Fruit fly (Drosophila melanogaster) whole organism, embryonic: ENCODE data around the gene Hasp.

Experiments used
- Adf1 ChIP-seq: fragments of 200-800 bp; sonication (Bioruptor generic); IDR thresholded peaks from 2 replicates; pipeline ENCODE4 v1.3.6; 2022; ENCODE audit warnings: missing biosample characterization, missing genetic modification characterization
- Atf-2 ChIP-seq: fragments of 200-800 bp; sonication (Bioruptor generic); optimal IDR thresholded peaks from 2 replicates; lab custom pipeline; 2016; ENCODE audit warnings: missing biosample characterization, missing genetic modification characterization
- CG10431 ChIP-seq: fragments of 200-800 bp; sonication (Bioruptor generic); optimal IDR thresholded peaks from 3 replicates; lab custom pipeline; 2018; ENCODE audit warnings: missing biosample characterization, mild to moderate bottlenecking, missing genetic modification characterization
- CG10959 ChIP-seq: fragments of 200-800 bp; sonication (Bioruptor generic); IDR thresholded peaks from 2 replicates; pipeline ENCODE4 v1.3.6; 2022; ENCODE audit warnings: missing biosample characterization, missing genetic modification characterization
- CG10979 ChIP-seq: fragments of 200-800 bp; sonication (Bioruptor generic); optimal IDR thresholded peaks from 2 replicates; lab custom pipeline; 2018; ENCODE audit warnings: missing biosample characterization, mild to moderate bottlenecking, missing genetic modification characterization, moderate library complexity
- CG11398 ChIP-seq: fragments of 200-800 bp; sonication (Bioruptor generic); optimal IDR thresholded peaks from 2 replicates; lab custom pipeline; 2016; ENCODE audit warnings: missing biosample characterization, missing genetic modification characterization
- CG12071 ChIP-seq: fragments of 200-800 bp; sonication (Bioruptor generic); optimal IDR thresholded peaks from 3 replicates; lab custom pipeline; 2018; ENCODE audit warnings: missing biosample characterization, mild to moderate bottlenecking, missing genetic modification characterization
- CG13775 ChIP-seq: fragments of 200-800 bp; sonication (Bioruptor generic); optimal IDR thresholded peaks from 3 replicates; lab custom pipeline; 2017; ENCODE audit warnings: missing biosample characterization, mild to moderate bottlenecking, missing genetic modification characterization
- CG1602 ChIP-seq: fragments of 200-800 bp; sonication (Bioruptor generic); optimal IDR thresholded peaks from 3 replicates; lab custom pipeline; 2016; ENCODE audit warnings: missing biosample characterization, missing genetic modification characterization
- CG16863 ChIP-seq: fragments of 200-800 bp; sonication (Bioruptor generic); optimal IDR thresholded peaks from 3 replicates; lab custom pipeline; 2016; ENCODE audit warnings: missing biosample characterization, missing genetic modification characterization
- CG17385 ChIP-seq: fragments of 200-800 bp; sonication (Bioruptor generic); optimal IDR thresholded peaks from 3 replicates; lab custom pipeline; 2018; ENCODE audit warnings: missing biosample characterization, mild to moderate bottlenecking, missing genetic modification characterization
- CG30403 ChIP-seq: fragments of 200-800 bp; sonication (Bioruptor generic); optimal IDR thresholded peaks from 3 replicates; lab custom pipeline; 2016; ENCODE audit warnings: missing biosample characterization, missing genetic modification characterization
- CG33557 ChIP-seq: fragments of 200-800 bp; sonication (Bioruptor generic); optimal IDR thresholded peaks from 2 replicates; lab custom pipeline; 2019; ENCODE audit warnings: missing biosample characterization, mild to moderate bottlenecking, missing genetic modification characterization, moderate library complexity
- CG3407 ChIP-seq: fragments of 200-800 bp; sonication (Bioruptor generic); optimal IDR thresholded peaks from 2 replicates; lab custom pipeline; 2018; ENCODE audit warnings: missing biosample characterization, mild to moderate bottlenecking, missing genetic modification characterization
- CG3726 ChIP-seq: fragments of 200-800 bp; sonication (Bioruptor generic); IDR thresholded peaks from 3 replicates; pipeline ENCODE4, ENCODE4 v1.3.6; 2022; ENCODE audit warnings: missing biosample characterization, missing genetic modification characterization
- CG5180 ChIP-seq: fragments of 200-800 bp; sonication (Bioruptor generic); optimal IDR thresholded peaks from 3 replicates; lab custom pipeline; 2017; ENCODE audit warnings: missing biosample characterization, missing genetic modification characterization, mild to moderate bottlenecking, moderate library complexity, missing genetic modification reagents
- CG5245 ChIP-seq: fragments of 200-800 bp; sonication (Bioruptor generic); optimal IDR thresholded peaks from 3 replicates; lab custom pipeline; 2016; ENCODE audit warnings: missing biosample characterization, missing genetic modification characterization
- CG5953 ChIP-seq: fragments of 200-800 bp; sonication (Bioruptor generic); IDR thresholded peaks from 2 replicates; pipeline ENCODE4 v1.3.6; 2022; ENCODE audit warnings: missing biosample characterization, missing genetic modification characterization
- CG6765 ChIP-seq: fragments of 200-800 bp; sonication (Bioruptor generic); optimal IDR thresholded peaks from 3 replicates; lab custom pipeline; 2017; ENCODE audit warnings: missing biosample characterization, mild to moderate bottlenecking, missing genetic modification characterization
- CG6791 ChIP-seq: fragments of 200-800 bp; sonication (Bioruptor generic); IDR thresholded peaks from 3 replicates; pipeline ENCODE4 v1.3.6; 2022; ENCODE audit warnings: missing biosample characterization, missing genetic modification characterization; ENCODE audit not compliant: partially characterized antibody
- CG7839 ChIP-seq: fragments of 200-800 bp; sonication (Bioruptor generic); optimal IDR thresholded peaks from 3 replicates; lab custom pipeline; 2018; ENCODE audit warnings: missing biosample characterization, mild to moderate bottlenecking, missing genetic modification characterization, moderate library complexity
- CG8765 ChIP-seq: fragments of 200-800 bp; sonication (Bioruptor generic); IDR thresholded peaks from 2 replicates; pipeline ENCODE4 v1.3.6; 2022; ENCODE audit warnings: missing biosample characterization, missing genetic modification characterization
- CTCF ChIP-seq: fragments of 200-800 bp; sonication (Bioruptor generic); optimal IDR thresholded peaks from 2 replicates; lab custom pipeline; 2017; ENCODE audit warnings: missing biosample characterization, mild to moderate bottlenecking, missing genetic modification characterization, moderate library complexity
- E2f2 ChIP-seq: fragments of 200-800 bp; sonication (Bioruptor generic); IDR thresholded peaks from 2 replicates; pipeline ENCODE4 v1.3.6; 2022; ENCODE audit warnings: missing biosample characterization, missing genetic modification characterization
- Fer1 ChIP-seq: fragments of 200-800 bp; sonication (Bioruptor generic); optimal IDR thresholded peaks from 2 replicates; lab custom pipeline; 2017; ENCODE audit warnings: missing biosample characterization, mild to moderate bottlenecking, missing genetic modification characterization
- Hmr ChIP-seq: fragments of 200-800 bp; sonication (Bioruptor generic); optimal IDR thresholded peaks from 3 replicates; lab custom pipeline; 2017; ENCODE audit warnings: mild to moderate bottlenecking, missing biosample characterization, missing genetic modification reagents, missing genetic modification characterization
- Lhr ChIP-seq: fragments of 200-800 bp; sonication (Bioruptor generic); optimal IDR thresholded peaks from 3 replicates; lab custom pipeline; 2017; ENCODE audit warnings: mild to moderate bottlenecking, missing biosample characterization, missing genetic modification reagents, missing genetic modification characterization
- Mrtf ChIP-seq: fragments of 200-800 bp; sonication (Bioruptor generic); IDR thresholded peaks from 3 replicates; pipeline ENCODE4 v1.3.6; 2022; ENCODE audit warnings: missing biosample characterization, missing genetic modification characterization
- Optix ChIP-seq: fragments of 200-800 bp; sonication (Bioruptor generic); IDR thresholded peaks from 3 replicates; pipeline ENCODE4 v1.3.6; 2022; ENCODE audit warnings: missing biosample characterization, missing genetic modification characterization
- Pdp1 ChIP-seq, 2 experiments: fragments of 200-800 bp; sonication (Bioruptor generic); optimal IDR thresholded peaks; 3 replicates each; lab custom pipeline; 2016; ENCODE audit warnings: missing biosample characterization in 2 of 2, missing genetic modification characterization in 2 of 2, mild to moderate bottlenecking in 1 of 2, moderate library complexity in 1 of 2
- Ravus ChIP-seq: fragments of 200-800 bp; sonication (Bioruptor generic); IDR thresholded peaks from 2 replicates; pipeline ENCODE4 v1.3.6; 2022; ENCODE audit warnings: missing biosample characterization, missing genetic modification characterization
- Rfx ChIP-seq: fragments of 200-800 bp; sonication (Bioruptor generic); IDR thresholded peaks from 2 replicates; pipeline ENCODE4 v1.3.6; 2022; ENCODE audit warnings: missing biosample characterization, missing genetic modification characterization
- Side ChIP-seq: fragments of 200-800 bp; sonication (Bioruptor generic); optimal IDR thresholded peaks from 2 replicates; lab custom pipeline; 2016; ENCODE audit warnings: missing biosample characterization, missing genetic modification characterization
- Six4 ChIP-seq: fragments of 200-800 bp; sonication (Bioruptor generic); optimal IDR thresholded peaks from 2 replicates; lab custom pipeline; 2016; ENCODE audit warnings: missing biosample characterization, missing genetic modification characterization
- Stat92E ChIP-seq, 3 experiments: fragments of >200 bp in 2 of 3; fragments of 200-800 bp in 1 of 3; sonication (Bioruptor generic) in 1 of 3; optimal IDR thresholded peaks; 2 replicates each; lab custom pipeline; 2017 to 2019; ENCODE audit warnings: missing biosample characterization in 3 of 3, missing genetic modification characterization in 3 of 3, mild to moderate bottlenecking in 1 of 3, moderate library complexity in 1 of 3
- Vsx1 ChIP-seq: fragments of 200-800 bp; sonication (Bioruptor generic); optimal IDR thresholded peaks from 2 replicates; lab custom pipeline; 2017; ENCODE audit warnings: missing biosample characterization, mild to moderate bottlenecking, missing genetic modification characterization, missing genetic modification reagents
- Xbp1 ChIP-seq: fragments of 200-800 bp; sonication (Bioruptor generic); optimal IDR thresholded peaks from 3 replicates; lab custom pipeline; 2016; ENCODE audit warnings: missing biosample characterization, mild to moderate bottlenecking, missing genetic modification characterization
- ap ChIP-seq: fragments of 200-800 bp; sonication (Bioruptor generic); IDR thresholded peaks from 2 replicates; pipeline ENCODE4 v1.3.6; 2022; ENCODE audit warnings: missing biosample characterization, missing genetic modification characterization
- bbx ChIP-seq: fragments of 200-800 bp; sonication (Bioruptor generic); IDR thresholded peaks from 2 replicates; pipeline ENCODE4 v1.3.6; 2022; ENCODE audit warnings: missing biosample characterization, missing genetic modification characterization; ENCODE audit not compliant: partially characterized antibody
- br ChIP-seq: fragments of >200 bp; optimal IDR thresholded peaks from 2 replicates; lab custom pipeline; 2017
- chn ChIP-seq: fragments of 200-800 bp; sonication (Bioruptor generic); optimal IDR thresholded peaks from 2 replicates; lab custom pipeline; 2016; ENCODE audit warnings: missing biosample characterization, missing genetic modification characterization
- dati ChIP-seq: fragments of 200-800 bp; sonication (Bioruptor generic); IDR thresholded peaks from 2 replicates; pipeline ENCODE4 v1.3.6; 2022; ENCODE audit warnings: missing biosample characterization, missing genetic modification characterization
- hbn ChIP-seq: fragments of 200-800 bp; sonication (Bioruptor generic); IDR thresholded peaks from 2 replicates; pipeline ENCODE4 v1.3.6; 2022; ENCODE audit warnings: missing biosample characterization, missing genetic modification characterization; ENCODE audit not compliant: partially characterized antibody
- hkb ChIP-seq, 2 experiments: fragments of 200-800 bp in 1 of 2; fragments of >200 bp in 1 of 2; sonication (Bioruptor generic) in 1 of 2; IDR thresholded peaks in 1 of 2; optimal IDR thresholded peaks in 1 of 2; 2 replicates each; pipeline versions ENCODE4 v1.3.6 to Lab custom; 2017 to 2022; ENCODE audit warnings: missing biosample characterization in 1 of 2, missing genetic modification characterization in 1 of 2
- lmd ChIP-seq: fragments of 200-800 bp; sonication (Bioruptor generic); IDR thresholded peaks from 2 replicates; pipeline ENCODE4 v1.3.6; 2022; ENCODE audit warnings: missing biosample characterization, missing genetic modification characterization
- pnt ChIP-seq: fragments of 200-800 bp; sonication (Bioruptor generic); optimal IDR thresholded peaks from 3 replicates; lab custom pipeline; 2016; ENCODE audit warnings: missing biosample characterization, missing genetic modification characterization
- sc ChIP-seq, 3 experiments: fragments of >200 bp in 2 of 3; fragments of 200-800 bp in 1 of 3; sonication (Bioruptor generic) in 1 of 3; optimal IDR thresholded peaks; 2 replicates in 2 of 3; 3 replicates in 1 of 3; lab custom pipeline; 2017; ENCODE audit warnings: mild to moderate bottlenecking in 1 of 3, missing biosample characterization in 1 of 3, missing genetic modification characterization in 1 of 3, missing genetic modification reagents in 1 of 3
- sqz ChIP-seq: fragments of 200-800 bp; sonication (Bioruptor generic); optimal IDR thresholded peaks from 3 replicates; lab custom pipeline; 2018; ENCODE audit warnings: missing biosample characterization, mild to moderate bottlenecking, missing genetic modification characterization
- ssp ChIP-seq: fragments of 200-800 bp; sonication (Bioruptor generic); IDR thresholded peaks from 2 replicates; pipeline ENCODE4 v1.3.6; 2022; ENCODE audit warnings: missing biosample characterization, missing genetic modification characterization
- zen2 ChIP-seq: fragments of 200-800 bp; sonication (Bioruptor generic); IDR thresholded peaks from 3 replicates; pipeline ENCODE4 v1.3.6; 2022; ENCODE audit warnings: missing biosample characterization, missing genetic modification characterization; ENCODE audit not compliant: partially characterized antibody

The Hasp gene

dm6 chr2L:19489997-19490461, 27.0 kb downstream of the Hasp start, which contains the start of the genes CG10194 and CG18094 (continued):
- peak; percentile 10 for TF ChIP-seq chn (GFP tag; lab: Kevin White, UChicago)
- TF ChIP-seq Stat92E (GFP tag; optimal IDR thresholded peaks at IDR 0.05; lab: Kevin White, UChicago): no peak
- no peak for TF ChIP-seq ap
- TF ChIP-seq lmd (GFP tag; lab: Robert Waterston, UW): no peak
- TF ChIP-seq CG1602 (GFP tag; lab: Kevin White, UChicago): peak; percentile 39
- TF ChIP-seq Side (GFP tag; lab: Kevin White, UChicago): no peak
- TF ChIP-seq zen2 (GFP tag; lab: Robert Waterston, UW): peak; percentile 72
- TF ChIP-seq Xbp1 (GFP tag; lab: Kevin White, UChicago): peak; percentile 52
- TF ChIP-seq Vsx1 (GFP tag; lab: Kevin White, UChicago): no peak
- TF ChIP-seq sc (optimal IDR thresholded peaks at IDR 0.05; lab: Kevin White, UChicago): no peak
- TF ChIP-seq sc (GFP tag; optimal IDR thresholded peaks at IDR 0.05; lab: Kevin White, UChicago): no peak
- no peak for TF ChIP-seq pnt
- no peak for TF ChIP-seq CG8765
- 0 out of 2 replicates have a peak, but pooled peaks have one; percentile 18 for TF ChIP-seq Adf1 (GFP tag; lab: Robert Waterston, UW)
- no peak for TF ChIP-seq CG11398 (GFP tag; lab: Kevin White, UChicago)
- TF ChIP-seq CG13775: peak; percentile 47
- TF ChIP-seq CG33557 (GFP tag; lab: Kevin White, UChicago): no peak
- no peak for TF ChIP-seq hkb (optimal IDR thresholded peaks at IDR 0.05; lab: Kevin White, UChicago)
- TF ChIP-seq hkb (GFP tag; IDR thresholded peaks at IDR 0.05; lab: Robert Waterston, UW): peak; percentile 19; the same call in 1 of the 2 replicates
- TF ChIP-seq bbx (GFP tag; lab: Robert Waterston, UW): peak; percentile 82
- peak; percentile 66 for TF ChIP-seq Fer1 (GFP tag; lab: Kevin White, UChicago)
- no peak for TF ChIP-seq CG5953 (GFP tag; lab: Robert Waterston, UW)
- TF ChIP-seq E2f2: peak; percentile 28; the same call in 1 of the 2 replicates
- TF ChIP-seq Pdp1 (GFP tag; optimal IDR thresholded peaks at IDR 0.05; lab: Kevin White, UChicago): peak; percentile 2 to 81
- TF ChIP-seq Mrtf (GFP tag; lab: Robert Waterston, UW): no peak
- TF ChIP-seq br: no peak
- peak; percentile 10 for TF ChIP-seq Six4 (GFP tag; lab: Kevin White, UChicago)
- TF ChIP-seq Lhr: no peak
- TF ChIP-seq hbn: peak; percentile 52; the same call in 1 of the 2 replicates
- peak; percentile 32 for TF ChIP-seq CG10979 (tag; lab: Kevin White, UChicago)
- TF ChIP-seq Optix (GFP tag; lab: Robert Waterston, UW): no peak
- no peak for TF ChIP-seq CTCF (GFP tag; lab: Kevin White, UChicago)
- no peak for TF ChIP-seq CG7839
- TF ChIP-seq CG16863 (GFP tag; lab: Kevin White, UChicago): no peak
- no peak for TF ChIP-seq CG3726 (GFP tag; lab: Robert Waterston, UW)
- TF ChIP-seq CG10959 (GFP tag; lab: Robert Waterston, UW): no peak
- no peak for TF ChIP-seq Ravus (GFP tag; lab: Robert Waterston, UW)
- no peak for TF ChIP-seq ssp
- 0 out of 2 replicates have a peak, but pooled peaks have one; percentile 12 for TF ChIP-seq Rfx (GFP tag; lab: Robert Waterston, UW)
- TF ChIP-seq sqz: no peak
- TF ChIP-seq CG3407: no peak
- no peak for TF ChIP-seq CG5180 (GFP tag; lab: Kevin White, UChicago)
- TF ChIP-seq dati: no peak
- TF ChIP-seq CG5245: no peak
- peak; percentile 40 for TF ChIP-seq CG17385 (GFP tag; lab: Kevin White, UChicago)
- TF ChIP-seq CG6791: peak; percentile 64; the same call in 2 of the 3 replicates
- no peak for TF ChIP-seq CG6765 (GFP tag; lab: Kevin White, UChicago)
- TF ChIP-seq Hmr (GFP tag; lab: Kevin White, UChicago): no peak
- no peak for TF ChIP-seq CG12071 (GFP tag; lab: Kevin White, UChicago)
- no peak for TF ChIP-seq CG10431 (GFP tag; lab: Kevin White, UChicago)
- no peak for TF ChIP-seq Atf-2
- TF ChIP-seq CG30403 (GFP tag; lab: Kevin White, UChicago): peak; percentile 53
